Worm (Caenorhabditis elegans) whole organism, young adult: ENCODE measurements around the gene T14B4.1.

Experiments
- attf-6 ChIP-seq: fragments of 200-800 bp; sonication (Bioruptor generic); IDR thresholded peaks from 2 replicates; pipeline ENCODE4 v1.3.6; 2022; ENCODE audit warnings: missing genetic modification reagents, missing genetic modification characterization, missing compliant biosample characterization
- dpl-1 ChIP-seq: fragments of 150-350 bp; optimal IDR thresholded peaks from 2 replicates; lab custom pipeline; 2014; ENCODE audit warnings: missing biosample characterization, missing genetic modification reagents, missing genetic modification characterization
- nhr-27 ChIP-seq: fragments of 200-800 bp; sonication (Bioruptor generic); optimal IDR thresholded peaks from 2 replicates; lab custom pipeline; 2018; ENCODE audit warnings: mild to moderate bottlenecking, missing genetic modification characterization, moderate library complexity, missing compliant biosample characterization
- sea-2 ChIP-seq: fragments of 200-800 bp; sonication (Bioruptor generic); IDR thresholded peaks from 2 replicates; pipeline ENCODE4 v1.3.6; 2022; ENCODE audit warnings: missing genetic modification characterization, missing compliant biosample characterization
- tbx-9 ChIP-seq: sonication (generic microtip); optimal IDR thresholded peaks from 2 replicates; lab custom pipeline; 2016; ENCODE audit warnings: borderline replicate concordance, missing genetic modification characterization, inconsistent platforms, missing compliant biosample characterization
- unc-62 ChIP-seq: fragments of 150-350 bp; optimal IDR thresholded peaks from 2 replicates; lab custom pipeline; 2014; ENCODE audit warnings: missing biosample characterization, missing genetic modification reagents, missing genetic modification characterization

- no peak for TF ChIP-seq dpl-1 (GFP tag; lab: Kevin White, UChicago)
- no peak for TF ChIP-seq tbx-9
- no peak for TF ChIP-seq nhr-27 (tag; lab: Kevin White, UChicago)
- no peak for TF ChIP-seq unc-62 (GFP tag; lab: Kevin White, UChicago)
- no peak for TF ChIP-seq attf-6
- no peak for TF ChIP-seq sea-2 (GFP tag; lab: Robert Waterston, UW)
These were observed 24.3 kb upstream of the T14B4.1 start, which contains the start of the genes dpy-10 and T14B4.19 for ce11 chrII:6712177-6712981.
